Fruit fly (Drosophila melanogaster) whole organism, embryonic: ENCODE data around the gene CG3984.

Experiments used
- Antp ChIP-seq: fragments of 200-800 bp; sonication (Bioruptor generic); optimal IDR thresholded peaks from 3 replicates; lab custom pipeline; 2016; ENCODE audit warnings: missing biosample characterization, missing genetic modification characterization
- BtbVII ChIP-seq: fragments of 200-800 bp; sonication (Bioruptor generic); optimal IDR thresholded peaks from 3 replicates; lab custom pipeline; 2017; ENCODE audit warnings: missing biosample characterization, mild to moderate bottlenecking, missing genetic modification characterization
- CG10147 ChIP-seq: fragments of 200-800 bp; sonication (Bioruptor generic); optimal IDR thresholded peaks from 2 replicates; lab custom pipeline; 2019; ENCODE audit warnings: missing biosample characterization, mild to moderate bottlenecking, missing genetic modification characterization, moderate library complexity
- CG11504 ChIP-seq: fragments of 200-800 bp; sonication (Bioruptor generic); optimal IDR thresholded peaks from 3 replicates; lab custom pipeline; 2019; ENCODE audit warnings: missing biosample characterization, mild to moderate bottlenecking, missing genetic modification characterization, moderate library complexity
- CG11696 ChIP-seq: fragments of 200-800 bp; sonication (Bioruptor generic); IDR thresholded peaks from 2 replicates; pipeline ENCODE4 v1.3.6; 2022; ENCODE audit warnings: missing biosample characterization, missing genetic modification characterization
- CG12659 ChIP-seq: fragments of 200-800 bp; sonication (Bioruptor generic); optimal IDR thresholded peaks from 3 replicates; lab custom pipeline; 2017; ENCODE audit warnings: mild to moderate bottlenecking, missing biosample characterization, missing genetic modification reagents, missing genetic modification characterization
- CG15514 ChIP-seq: fragments of 200-800 bp; sonication (Bioruptor generic); optimal IDR thresholded peaks from 3 replicates; lab custom pipeline; 2017; ENCODE audit warnings: missing biosample characterization, missing genetic modification characterization, mild to moderate bottlenecking, moderate library complexity, missing genetic modification reagents
- CG15696 ChIP-seq: fragments of 200-800 bp; sonication (Bioruptor generic); optimal IDR thresholded peaks from 2 replicates; lab custom pipeline; 2019; ENCODE audit warnings: missing biosample characterization, mild to moderate bottlenecking, missing genetic modification characterization, moderate library complexity
- CG17568 ChIP-seq: fragments of 200-800 bp; sonication (Bioruptor generic); optimal IDR thresholded peaks from 2 replicates; lab custom pipeline; 2018; ENCODE audit warnings: missing biosample characterization, mild to moderate bottlenecking, missing genetic modification characterization, moderate library complexity
- CG18476 ChIP-seq: fragments of 200-800 bp; sonication (Bioruptor generic); optimal IDR thresholded peaks from 2 replicates; lab custom pipeline; 2016; ENCODE audit warnings: missing biosample characterization, mild to moderate bottlenecking, missing genetic modification characterization
- CG31224 ChIP-seq: fragments of 200-800 bp; sonication (Bioruptor generic); IDR thresholded peaks from 2 replicates; pipeline ENCODE4 v1.3.6; 2022; ENCODE audit warnings: missing biosample characterization, missing genetic modification characterization
- CG4360 ChIP-seq: fragments of 200-800 bp; sonication (Bioruptor generic); IDR thresholded peaks from 2 replicates; pipeline ENCODE4 v1.3.6; 2022; ENCODE audit warnings: missing biosample characterization, missing genetic modification characterization
- CG4404 ChIP-seq: fragments of 200-800 bp; sonication (Bioruptor generic); IDR thresholded peaks from 2 replicates; pipeline ENCODE4 v1.3.6; 2022; ENCODE audit warnings: missing biosample characterization, missing genetic modification characterization
- CG6683 ChIP-seq: fragments of 200-800 bp; sonication (Bioruptor generic); optimal IDR thresholded peaks from 2 replicates; lab custom pipeline; 2017; ENCODE audit warnings: missing biosample characterization, mild to moderate bottlenecking, missing genetic modification characterization, missing genetic modification reagents
- CG7357 ChIP-seq: fragments of 200-800 bp; sonication (Bioruptor generic); IDR thresholded peaks from 3 replicates; pipeline ENCODE4 v1.3.6; 2022; ENCODE audit warnings: missing biosample characterization, missing genetic modification characterization
- CG7556 ChIP-seq: fragments of 200-800 bp; sonication (Bioruptor generic); optimal IDR thresholded peaks from 2 replicates; lab custom pipeline; 2017; ENCODE audit warnings: missing biosample characterization, mild to moderate bottlenecking, missing genetic modification characterization
- CG8765 ChIP-seq: fragments of 200-800 bp; sonication (Bioruptor generic); IDR thresholded peaks from 2 replicates; pipeline ENCODE4 v1.3.6; 2022; ENCODE audit warnings: missing biosample characterization, missing genetic modification characterization
- CG9932 ChIP-seq: fragments of 200-800 bp; sonication (Bioruptor generic); IDR thresholded peaks from 2 replicates; pipeline ENCODE4 v1.3.6; 2022; ENCODE audit warnings: missing biosample characterization, missing genetic modification characterization
- Dip3 ChIP-seq: fragments of 200-800 bp; sonication (Bioruptor generic); optimal IDR thresholded peaks from 3 replicates; lab custom pipeline; 2016; ENCODE audit warnings: missing biosample characterization, missing genetic modification characterization
- E2f1 ChIP-seq: fragments of 200-800 bp; sonication (Bioruptor generic); IDR thresholded peaks from 2 replicates; pipeline ENCODE4 v1.3.6; 2022; ENCODE audit warnings: missing biosample characterization, missing genetic modification characterization
- Eip74EF ChIP-seq, 2 experiments: fragments of 200-800 bp in 1 of 2; fragments of >200 bp in 1 of 2; sonication (Bioruptor generic) in 1 of 2; optimal IDR thresholded peaks; 2 replicates each; lab custom pipeline; 2017 to 2019; ENCODE audit warnings: missing biosample characterization in 2 of 2, missing genetic modification characterization in 2 of 2, mild to moderate bottlenecking in 1 of 2, moderate library complexity in 1 of 2
- Hmr ChIP-seq: fragments of 200-800 bp; sonication (Bioruptor generic); optimal IDR thresholded peaks from 3 replicates; lab custom pipeline; 2017; ENCODE audit warnings: mild to moderate bottlenecking, missing biosample characterization, missing genetic modification reagents, missing genetic modification characterization
- Hmx ChIP-seq: fragments of 200-800 bp; sonication (Bioruptor generic); optimal IDR thresholded peaks from 2 replicates; lab custom pipeline; 2016; ENCODE audit warnings: missing biosample characterization, missing genetic modification characterization
- Kr ChIP-seq: fragments of 200-800 bp; sonication (Bioruptor generic); optimal IDR thresholded peaks from 2 replicates; lab custom pipeline; 2017; ENCODE audit warnings: missing biosample characterization, mild to moderate bottlenecking, missing genetic modification characterization
- Mad ChIP-seq: fragments of 200-800 bp; sonication (Bioruptor generic); optimal IDR thresholded peaks from 2 replicates; lab custom pipeline; 2016; ENCODE audit warnings: missing biosample characterization, missing genetic modification characterization
- Max ChIP-seq: fragments of 200-800 bp; sonication (Bioruptor generic); optimal IDR thresholded peaks from 2 replicates; lab custom pipeline; 2016; ENCODE audit warnings: missing biosample characterization, mild to moderate bottlenecking, missing genetic modification characterization
- Med ChIP-seq: fragments of 200-800 bp; sonication (Bioruptor generic); peaks from one replicate; lab custom pipeline; 2016; ENCODE audit warnings: missing biosample characterization, missing genetic modification characterization, mild to moderate bottlenecking, inconsistent platforms, moderate library complexity
- NFAT ChIP-seq: fragments of 200-800 bp; sonication (Bioruptor generic); IDR thresholded peaks from 2 replicates; pipeline ENCODE4 v1.3.6; 2022; ENCODE audit warnings: missing biosample characterization, missing genetic modification characterization
- Oli ChIP-seq: fragments of 200-800 bp; sonication (Bioruptor generic); optimal IDR thresholded peaks from 2 replicates; lab custom pipeline; 2018; ENCODE audit warnings: missing biosample characterization, mild to moderate bottlenecking, missing genetic modification characterization, moderate library complexity
- PHDP ChIP-seq: fragments of 200-800 bp; sonication (Bioruptor generic); optimal IDR thresholded peaks from 3 replicates; lab custom pipeline; 2018; ENCODE audit warnings: missing biosample characterization, mild to moderate bottlenecking, missing genetic modification characterization, moderate library complexity
- Rfx ChIP-seq: fragments of 200-800 bp; sonication (Bioruptor generic); IDR thresholded peaks from 2 replicates; pipeline ENCODE4 v1.3.6; 2022; ENCODE audit warnings: missing biosample characterization, missing genetic modification characterization
- Xrp1 ChIP-seq: fragments of 200-800 bp; sonication (Bioruptor generic); IDR thresholded peaks from 2 replicates; pipeline ENCODE4 v1.3.6; 2022; ENCODE audit warnings: missing biosample characterization, missing genetic modification characterization
- ac ChIP-seq: fragments of 200-800 bp; sonication (Bioruptor generic); optimal IDR thresholded peaks from 3 replicates; lab custom pipeline; 2017; ENCODE audit warnings: missing biosample characterization, mild to moderate bottlenecking, missing genetic modification characterization
- ap ChIP-seq: fragments of 200-800 bp; sonication (Bioruptor generic); IDR thresholded peaks from 2 replicates; pipeline ENCODE4 v1.3.6; 2022; ENCODE audit warnings: missing biosample characterization, missing genetic modification characterization
- ash1 ChIP-seq: fragments of 200-800 bp; sonication (Bioruptor generic); optimal IDR thresholded peaks from 2 replicates; lab custom pipeline; 2018; ENCODE audit warnings: missing biosample characterization, mild to moderate bottlenecking, missing genetic modification characterization
- bowl ChIP-seq: fragments of 200-800 bp; sonication (Bioruptor generic); IDR thresholded peaks from 2 replicates; pipeline ENCODE4 v1.3.6; 2022; ENCODE audit warnings: missing biosample characterization, missing genetic modification characterization
- chinmo ChIP-seq: fragments of 200-800 bp; sonication (Bioruptor generic); IDR thresholded peaks from 4 replicates; pipeline ENCODE4 v1.3.6; 2022; ENCODE audit warnings: missing biosample characterization, missing genetic modification characterization; ENCODE audit not compliant: partially characterized antibody
- dati ChIP-seq: fragments of 200-800 bp; sonication (Bioruptor generic); IDR thresholded peaks from 2 replicates; pipeline ENCODE4 v1.3.6; 2022; ENCODE audit warnings: missing biosample characterization, missing genetic modification characterization
- esg ChIP-seq: fragments of 200-800 bp; sonication (Bioruptor generic); conservative IDR thresholded peaks from 2 replicates; pipeline ENCODE4 v1.3.6; 2022; ENCODE audit warnings: missing biosample characterization, missing genetic modification characterization
- fd3F ChIP-seq: fragments of 200-800 bp; sonication (Bioruptor generic); optimal IDR thresholded peaks from 2 replicates; lab custom pipeline; 2018; ENCODE audit warnings: missing biosample characterization, mild to moderate bottlenecking, missing genetic modification characterization, moderate library complexity
- gem ChIP-seq: fragments of 200-800 bp; sonication (Bioruptor generic); optimal IDR thresholded peaks from 2 replicates; lab custom pipeline; 2019; ENCODE audit warnings: missing biosample characterization, mild to moderate bottlenecking, missing genetic modification characterization, moderate library complexity
- gro ChIP-seq: fragments of 200-800 bp; sonication (Bioruptor generic); optimal IDR thresholded peaks from 2 replicates; lab custom pipeline; 2016; ENCODE audit warnings: missing biosample characterization, missing genetic modification characterization
- kah ChIP-seq: fragments of 200-800 bp; sonication (Bioruptor generic); optimal IDR thresholded peaks from 2 replicates; lab custom pipeline; 2018; ENCODE audit warnings: missing biosample characterization, mild to moderate bottlenecking, missing genetic modification characterization
- mirr ChIP-seq: fragments of 200-800 bp; sonication (Bioruptor generic); optimal IDR thresholded peaks from 3 replicates; lab custom pipeline; 2018; ENCODE audit warnings: missing biosample characterization, mild to moderate bottlenecking, missing genetic modification characterization
- pan ChIP-seq, 4 experiments: fragments of >200 bp in 3 of 4; fragments of 200-800 bp in 1 of 4; sonication (Bioruptor generic) in 1 of 4; optimal IDR thresholded peaks in 3 of 4; IDR thresholded peaks in 1 of 4; 2 replicates each; pipeline versions ENCODE4 v1.3.6 to Lab custom; 2017 to 2022; ENCODE audit warnings: missing biosample characterization in 2 of 4, missing genetic modification characterization in 2 of 4, mixed read lengths in 1 of 4
- phol ChIP-seq: fragments of 200-800 bp; sonication (Bioruptor generic); optimal IDR thresholded peaks from 3 replicates; lab custom pipeline; 2018; ENCODE audit warnings: missing biosample characterization, mild to moderate bottlenecking, missing genetic modification characterization, moderate library complexity
- sisA ChIP-seq: fragments of 200-800 bp; sonication (Bioruptor generic); IDR thresholded peaks from 2 replicates; pipeline ENCODE4 v1.3.6; 2022; ENCODE audit warnings: missing biosample characterization, missing genetic modification characterization
- sqz ChIP-seq: fragments of 200-800 bp; sonication (Bioruptor generic); optimal IDR thresholded peaks from 3 replicates; lab custom pipeline; 2018; ENCODE audit warnings: missing biosample characterization, mild to moderate bottlenecking, missing genetic modification characterization
- usp ChIP-seq: fragments of >200 bp; optimal IDR thresholded peaks from 2 replicates; lab custom pipeline; 2017; ENCODE audit warnings: missing biosample characterization, missing genetic modification characterization

CG3984 gene

DNA sequence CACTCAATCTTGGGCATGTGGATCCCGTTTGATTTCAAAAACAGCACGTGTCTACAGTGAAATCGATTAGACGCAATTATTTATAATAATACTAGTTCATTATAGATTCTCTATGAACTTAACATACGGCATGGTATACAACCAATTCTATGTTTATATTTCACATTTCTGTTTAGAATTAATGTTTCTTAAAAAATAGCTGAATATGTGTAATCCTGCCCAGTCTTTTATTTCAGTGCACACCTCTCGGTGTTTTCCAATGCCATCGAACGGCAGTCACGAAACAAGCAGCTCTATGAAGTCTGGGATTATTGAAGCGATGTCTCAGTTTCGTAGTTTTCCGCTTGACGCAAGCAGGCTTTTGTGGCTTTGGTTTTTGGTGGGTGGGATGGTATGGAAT lies 19.2 kb upstream of the CG3984 start (continued):
- TF ChIP-seq CG11504 (peak; percentile 69), kah (GFP tag; lab: Kevin White, UChicago) (no peak), Hmx (no peak), CG11696 (GFP tag; lab: Robert Waterston, UW) (no peak), ap (no peak), CG15696 (tag; lab: Kevin White, UChicago) (no peak), CG4360 (GFP tag; lab: Robert Waterston, UW) (no peak), NFAT (GFP tag; lab: Robert Waterston, UW) (no peak), gem (tag; lab: Kevin White, UChicago) (peak; percentile 68), Dip3 (GFP tag; lab: Kevin White, UChicago) (no peak), usp (GFP tag; lab: Kevin White, UChicago) (no peak), CG10147 (GFP tag; lab: Kevin White, UChicago) (no peak), ash1 (GFP tag; lab: Kevin White, UChicago) (no peak), CG31224 (GFP tag; lab: Robert Waterston, UW) (no peak)

DNA sequence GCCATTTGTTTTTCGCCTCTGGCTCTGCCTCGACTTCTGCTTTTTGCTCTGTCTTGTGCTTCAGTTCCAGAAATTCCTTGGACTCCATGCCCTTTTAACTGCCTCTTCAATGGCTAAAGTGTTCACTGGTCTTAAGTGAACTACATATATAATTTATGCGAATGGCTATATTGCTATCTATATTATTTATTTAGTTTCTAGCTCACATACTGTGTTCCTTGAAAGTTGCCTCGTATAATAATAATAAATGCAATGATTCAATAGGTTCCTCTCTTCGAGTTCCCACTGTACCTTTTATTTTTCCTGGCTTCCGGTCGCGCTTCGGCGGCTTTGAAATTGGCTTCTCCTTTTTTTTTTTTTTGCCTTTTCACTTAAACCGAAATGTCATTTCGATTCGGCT lies 17.2 kb upstream of the CG3984 start:
- TF ChIP-seq CG9932 (0 out of 2 replicates have a peak, but pooled peaks have one; percentile 44), Oli (tag; lab: Kevin White, UChicago) (peak; percentile 22), Xrp1 (GFP tag; lab: Robert Waterston, UW) (peak; percentile 31; the same call in 1 of the 2 replicates), E2f1 (GFP tag; lab: Robert Waterston, UW) (0 out of 2 replicates have a peak, but pooled peaks have one; percentile 12), CG11504 (peak; percentile 53), bowl (GFP tag; lab: Robert Waterston, UW) (no peak), gro (GFP tag; lab: Kevin White, UChicago) (peak; percentile 25), Max (GFP tag; lab: Kevin White, UChicago) (no peak), fd3F (GFP tag; lab: Kevin White, UChicago) (no peak), CG8765 (no peak), pan (optimal IDR thresholded peaks at IDR 0.05; lab: Kevin White, UChicago) (no peak), pan (GFP tag; optimal IDR thresholded peaks at IDR 0.05 in 1 of 2, IDR thresholded peaks at IDR 0.05 in 1 of 2) (peak in 1 of 2 experiments; percentile 8), CG7556 (peak; percentile 26), CG12659 (GFP tag; lab: Kevin White, UChicago) (peak; percentile 10), Rfx (GFP tag; lab: Robert Waterston, UW) (peak; percentile 61; the same call in 1 of the 2 replicates), phol (tag; lab: Kevin White, UChicago) (peak; percentile 8), CG18476 (GFP tag; lab: Kevin White, UChicago) (no peak), dati (GFP tag; lab: Robert Waterston, UW) (no peak), sisA (GFP tag; lab: Robert Waterston, UW) (0 out of 2 replicates have a peak, but pooled peaks have one; percentile 23), Kr (GFP tag; lab: Kevin White, UChicago) (no peak), mirr (GFP tag; lab: Kevin White, UChicago) (no peak), sqz (GFP tag; lab: Kevin White, UChicago) (peak; percentile 20), esg (GFP tag; lab: Robert Waterston, UW) (peak; percentile 12; the same call in 1 of the 2 replicates), ac (GFP tag; lab: Kevin White, UChicago) (no peak), CG17568 (GFP tag; lab: Kevin White, UChicago) (no peak), Antp (GFP tag; lab: Kevin White, UChicago) (no peak), Med (no peak), CG7357 (GFP tag; lab: Robert Waterston, UW) (no peak; the same call in 2 of the 3 replicates), CG6683 (GFP tag; lab: Kevin White, UChicago) (no peak), CG4404 (GFP tag; lab: Robert Waterston, UW) (no peak), chinmo (GFP tag; lab: Robert Waterston, UW) (0 out of 4 replicates have a peak, but pooled peaks have one; percentile 16), Mad (GFP tag; lab: Kevin White, UChicago) (peak; percentile 2), PHDP (tag; lab: Kevin White, UChicago) (peak; percentile 42), CG15514 (peak; percentile 22), Hmr (peak; percentile 26), Eip74EF (GFP tag; optimal IDR thresholded peaks at IDR 0.05; lab: Kevin White, UChicago) (no peak), BtbVII (peak; percentile 2)
